Fruit fly (Drosophila melanogaster) whole organism: Measurements from ENCODE around the gene mei-38.

ENCODE experiments used
- CG8478 ChIP-seq: fragments of >200 bp; optimal IDR thresholded peaks from 2 replicates; lab custom pipeline; 2018; ENCODE audit warnings: inconsistent platforms
- Dll ChIP-seq: fragments of >200 bp; optimal IDR thresholded peaks from 2 replicates; lab custom pipeline; 2017
- EcR ChIP-seq, 2 experiments: fragments of >200 bp; optimal IDR thresholded peaks; 2 replicates each; lab custom pipeline; 2017; ENCODE audit warnings: missing biosample characterization in 2 of 2, missing genetic modification characterization in 2 of 2, missing genetic modification reagents in 2 of 2
- pan ChIP-seq: fragments of >200 bp; optimal IDR thresholded peaks from 2 replicates; lab custom pipeline; 2017
- psq ChIP-seq: fragments of >200 bp; optimal IDR thresholded peaks from 2 replicates; lab custom pipeline; 2017
- usp ChIP-seq: fragments of >200 bp; optimal IDR thresholded peaks from 2 replicates; lab custom pipeline; 2017; ENCODE audit warnings: missing biosample characterization, missing genetic modification characterization, mixed read lengths

mei-38 gene

dm6 chrX:1476848-1477247 lies at the start of gene mei-38, which contains the start of gene Rab27:
mei-38 (plus strand) TSS chrX:1477063.
Rab27 (minus strand) TSS chrX:1476974.
- TF ChIP-seq Dll, result no peak

dm6 chrX:1452130-1452529 lies 24.7 kb upstream of the mei-38 start, which contains the start of gene Gr2a:
Gr2a (plus strand) TSS chrX:1452430.
- no peak for TF ChIP-seq CG8478 (lab: Kevin White, UChicago)
- no peak for TF ChIP-seq psq (lab: Kevin White, UChicago)
- no peak for TF ChIP-seq EcR (GFP tag; optimal IDR thresholded peaks at IDR 0.05; lab: Kevin White, UChicago)
- no peak for TF ChIP-seq usp (GFP tag; lab: Kevin White, UChicago)
- TF ChIP-seq Dll, result no peak
- TF ChIP-seq pan (lab: Kevin White, UChicago), result no peak

dm6 chrX:1454837-1455236 lies 22.0 kb upstream of the mei-38 start:
- TF ChIP-seq CG8478 (lab: Kevin White, UChicago), result no peak
- TF ChIP-seq pan (lab: Kevin White, UChicago), result no peak
- no peak for TF ChIP-seq usp (GFP tag; lab: Kevin White, UChicago)

- no peak for TF ChIP-seq EcR (GFP tag; optimal IDR thresholded peaks at IDR 0.05; lab: Kevin White, UChicago)
- no peak for TF ChIP-seq usp (GFP tag; lab: Kevin White, UChicago)
- no peak for TF ChIP-seq Dll
- TF ChIP-seq psq (lab: Kevin White, UChicago), result no peak
- no peak for TF ChIP-seq pan (lab: Kevin White, UChicago)
- TF ChIP-seq CG8478 (lab: Kevin White, UChicago), result no peak
These were observed 19.9 kb upstream of the mei-38 start, which contains the start of gene CG14785 for dm6 chrX:1456954-1457353. CG14785 (minus strand) TSS chrX:1457054.

- TF ChIP-seq Dll (no peak), pan (lab: Kevin White, UChicago) (no peak), CG8478 (lab: Kevin White, UChicago) (no peak), psq (lab: Kevin White, UChicago) (no peak), EcR (GFP tag; optimal IDR thresholded peaks at IDR 0.05; lab: Kevin White, UChicago) (no peak), usp (GFP tag; lab: Kevin White, UChicago) (no peak)
These were observed 16.5 kb upstream of the mei-38 start, which contains the start of gene Lrpprc2 for dm6 chrX:1460278-1460872. Lrpprc2 (minus strand) TSS chrX:1460617.

- TF ChIP-seq Dll, result no peak
- TF ChIP-seq psq (lab: Kevin White, UChicago), result no peak
- TF ChIP-seq pan (lab: Kevin White, UChicago), result no peak
- TF ChIP-seq usp (GFP tag; lab: Kevin White, UChicago), result no peak
- TF ChIP-seq CG8478 (lab: Kevin White, UChicago), result no peak
- no peak for TF ChIP-seq EcR (GFP tag; optimal IDR thresholded peaks at IDR 0.05; lab: Kevin White, UChicago)
These were observed 15.3 kb upstream of the mei-38 start, which contains the start of gene CG14787 for dm6 chrX:1461544-1461943. CG14787 (minus strand) TSS chrX:1461676.

- TF ChIP-seq pan (lab: Kevin White, UChicago) (no peak), CG8478 (lab: Kevin White, UChicago) (no peak), psq (lab: Kevin White, UChicago) (no peak), usp (GFP tag; lab: Kevin White, UChicago) (no peak), EcR (GFP tag; optimal IDR thresholded peaks at IDR 0.05; lab: Kevin White, UChicago) (no peak), Dll (no peak)
These were observed 12.8 kb upstream of the mei-38 start, which contains the start of gene Ns3 for dm6 chrX:1464033-1464432. Ns3 (minus strand) TSS chrX:1464220.

- TF ChIP-seq CG8478 (lab: Kevin White, UChicago), result no peak
- no peak for TF ChIP-seq Dll
- no peak for TF ChIP-seq usp (GFP tag; lab: Kevin White, UChicago)
- no peak for TF ChIP-seq EcR (GFP tag; optimal IDR thresholded peaks at IDR 0.05; lab: Kevin White, UChicago)
- no peak for TF ChIP-seq pan (lab: Kevin White, UChicago)
- TF ChIP-seq psq (lab: Kevin White, UChicago), result no peak
These were observed 11.0 kb upstream of the mei-38 start, which contains the start of the genes O-fut2 and CG14777 for dm6 chrX:1465707-1466504. O-fut2 (minus strand) TSS chrX:1465996. CG14777 (plus strand) TSS chrX:1466134.

- TF ChIP-seq Dll (peak; percentile 53), usp (GFP tag; lab: Kevin White, UChicago) (no peak)
These were observed 10.1 kb upstream of the mei-38 start for dm6 chrX:1466505-1467381.

- TF ChIP-seq usp (GFP tag; lab: Kevin White, UChicago), result no peak
- no peak for TF ChIP-seq CG8478 (lab: Kevin White, UChicago)
- TF ChIP-seq Dll, result no peak
- no peak for TF ChIP-seq EcR (GFP tag; optimal IDR thresholded peaks at IDR 0.05; lab: Kevin White, UChicago)
- TF ChIP-seq pan (lab: Kevin White, UChicago), result no peak
- TF ChIP-seq psq (lab: Kevin White, UChicago), result no peak
These were observed 9.6 kb upstream of the mei-38 start, which contains the start of gene CG14778 for dm6 chrX:1467382-1467592. CG14778 (plus strand) TSS chrX:1467493.

dm6 chrX:1469717-1470116 lies 7.1 kb upstream of the mei-38 start, which contains the start of gene CG32808:
CG32808 (minus strand) TSS chrX:1469817.
- TF ChIP-seq CG8478 (lab: Kevin White, UChicago) (no peak), pan (lab: Kevin White, UChicago) (no peak), Dll (no peak), EcR (GFP tag; optimal IDR thresholded peaks at IDR 0.05; lab: Kevin White, UChicago) (no peak), usp (GFP tag; lab: Kevin White, UChicago) (no peak), psq (lab: Kevin White, UChicago) (no peak)
